Worm (Caenorhabditis elegans) whole organism, L3 larva: ENCODE data around the gene sulp-8.

Experiments used
- aly-2 ChIP-seq: fragments of 150-350 bp; optimal IDR thresholded peaks from 2 replicates; lab custom pipeline; 2014; ENCODE audit warnings: missing biosample characterization, missing genetic modification characterization
- ama-1 ChIP-seq: fragments of 150-350 bp; optimal IDR thresholded peaks from 2 replicates; lab custom pipeline; 2018
- ceh-16 ChIP-seq: sonication (generic microtip); optimal IDR thresholded peaks from 2 replicates; lab custom pipeline; 2017; ENCODE audit warnings: missing biosample characterization, missing genetic modification characterization
- ceh-28 ChIP-seq: fragments of 150-350 bp; optimal IDR thresholded peaks from 2 replicates; lab custom pipeline; 2014; ENCODE audit warnings: missing biosample characterization, missing genetic modification reagents, missing genetic modification characterization
- ceh-9 ChIP-seq: sonication (generic microtip); optimal IDR thresholded peaks from 2 replicates; lab custom pipeline; 2018; ENCODE audit warnings: missing biosample characterization, missing genetic modification characterization
- daf-12 ChIP-seq: fragments of 150-350 bp; optimal IDR thresholded peaks from 2 replicates; lab custom pipeline; 2014; ENCODE audit warnings: missing biosample characterization, missing genetic modification reagents, missing genetic modification characterization
- egl-27 ChIP-seq: sonication (generic microtip); optimal IDR thresholded peaks from 4 replicates; lab custom pipeline; 2017; ENCODE audit warnings: missing biosample characterization, missing genetic modification reagents, missing genetic modification characterization
- elt-1 ChIP-seq: fragments of 150-350 bp; optimal IDR thresholded peaks from 2 replicates; lab custom pipeline; 2014; ENCODE audit warnings: missing biosample characterization, missing genetic modification characterization
- elt-2 ChIP-seq: sonication (generic microtip); optimal IDR thresholded peaks from 2 replicates; lab custom pipeline; 2016; ENCODE audit warnings: missing genetic modification reagents, mild to moderate bottlenecking, missing genetic modification characterization, missing compliant biosample characterization
- fkh-2 ChIP-seq: fragments of 150-350 bp; optimal IDR thresholded peaks from 2 replicates; lab custom pipeline; 2014; ENCODE audit warnings: missing biosample characterization, missing genetic modification reagents, missing genetic modification characterization
- fos-1 ChIP-seq: fragments of 150-350 bp; optimal IDR thresholded peaks from 2 replicates; lab custom pipeline; 2014; ENCODE audit warnings: missing biosample characterization, missing genetic modification characterization
- hmg-11 ChIP-seq: sonication (generic microtip); optimal IDR thresholded peaks from 2 replicates; lab custom pipeline; 2016; ENCODE audit warnings: missing genetic modification characterization, missing compliant biosample characterization
- jun-1 ChIP-seq: fragments of 150-350 bp; optimal IDR thresholded peaks from 2 replicates; lab custom pipeline; 2014; ENCODE audit warnings: missing biosample characterization, missing genetic modification reagents, missing genetic modification characterization
- lin-15B ChIP-seq: fragments of 150-350 bp; optimal IDR thresholded peaks from 2 replicates; lab custom pipeline; 2014; ENCODE audit warnings: missing biosample characterization, missing genetic modification characterization
- lin-39 ChIP-seq: fragments of 150-350 bp; optimal IDR thresholded peaks from 2 replicates; lab custom pipeline; 2018; ENCODE audit warnings: missing biosample characterization, missing genetic modification reagents, missing genetic modification characterization
- lsy-12 ChIP-seq: sonication (generic microtip); optimal IDR thresholded peaks from 2 replicates; lab custom pipeline; 2016; ENCODE audit warnings: mild to moderate bottlenecking, missing genetic modification characterization, missing compliant biosample characterization
- mdl-1 ChIP-seq: fragments of 150-350 bp; optimal IDR thresholded peaks from 2 replicates; lab custom pipeline; 2014; ENCODE audit warnings: missing biosample characterization, missing genetic modification characterization
- nhr-12 ChIP-seq: fragments of 150-350 bp; optimal IDR thresholded peaks from 2 replicates; lab custom pipeline; 2014; ENCODE audit warnings: missing biosample characterization, missing genetic modification characterization
- nhr-23 ChIP-seq: fragments of 150-350 bp; optimal IDR thresholded peaks from 2 replicates; lab custom pipeline; 2014; ENCODE audit warnings: missing biosample characterization, missing genetic modification reagents, missing genetic modification characterization
- nhr-237 ChIP-seq: fragments of 150-350 bp; optimal IDR thresholded peaks from 2 replicates; lab custom pipeline; 2014; ENCODE audit warnings: missing biosample characterization, missing genetic modification characterization
- nhr-25 ChIP-seq: sonication (generic microtip); optimal IDR thresholded peaks from 2 replicates; lab custom pipeline; 2017; ENCODE audit warnings: missing biosample characterization, missing genetic modification characterization
- nhr-43 ChIP-seq: sonication (generic microtip); optimal IDR thresholded peaks from 2 replicates; lab custom pipeline; 2016; ENCODE audit warnings: mild to moderate bottlenecking, missing genetic modification characterization, missing compliant biosample characterization; ENCODE audit not compliant: poor library complexity, severe bottlenecking
- nhr-67 ChIP-seq: fragments of 150-350 bp; optimal IDR thresholded peaks from 2 replicates; lab custom pipeline; 2014; ENCODE audit warnings: missing biosample characterization, missing genetic modification characterization
- nhr-76 ChIP-seq: fragments of 150-350 bp; sonication (generic microtip); optimal IDR thresholded peaks from 5 replicates; lab custom pipeline; 2014; ENCODE audit warnings: missing biosample characterization, missing genetic modification characterization
- pha-4 ChIP-seq: fragments of 150-350 bp; optimal IDR thresholded peaks from 2 replicates; lab custom pipeline; 2014; ENCODE audit warnings: missing biosample characterization, missing genetic modification reagents, missing genetic modification characterization
- pqm-1 ChIP-seq: fragments of 150-350 bp; optimal IDR thresholded peaks from 2 replicates; lab custom pipeline; 2017; ENCODE audit warnings: missing biosample characterization, missing genetic modification characterization, inconsistent platforms
- sea-2 ChIP-seq: fragments of 150-350 bp; sonication (generic microtip); optimal IDR thresholded peaks from 4 replicates; lab custom pipeline; 2014; ENCODE audit warnings: missing biosample characterization, missing genetic modification reagents, missing genetic modification characterization
- skn-1 ChIP-seq: fragments of 150-350 bp; optimal IDR thresholded peaks from 2 replicates; lab custom pipeline; 2014; ENCODE audit warnings: missing biosample characterization, missing genetic modification characterization
- snpc-4 ChIP-seq: fragments of 150-350 bp; optimal IDR thresholded peaks from 2 replicates; lab custom pipeline; 2014; ENCODE audit warnings: missing biosample characterization, missing genetic modification characterization
- unc-39 ChIP-seq: sonication (generic microtip); optimal IDR thresholded peaks from 4 replicates; lab custom pipeline; 2017; ENCODE audit warnings: missing biosample characterization, missing genetic modification characterization
- unc-62 ChIP-seq: fragments of 150-350 bp; sonication (generic microtip); optimal IDR thresholded peaks from 4 replicates; lab custom pipeline; 2014; ENCODE audit warnings: missing biosample characterization, missing genetic modification reagents, missing genetic modification characterization
- zag-1 ChIP-seq: fragments of 150-350 bp; optimal IDR thresholded peaks from 2 replicates; lab custom pipeline; 2014; ENCODE audit warnings: missing biosample characterization, missing genetic modification characterization
- ztf-4 ChIP-seq: fragments of 150-350 bp; optimal IDR thresholded peaks from 2 replicates; lab custom pipeline; 2014; ENCODE audit warnings: missing biosample characterization, missing genetic modification characterization

The sulp-8 gene

ce11 chrV:9630542-9630941 is 42.9 kb downstream of the sulp-8 start:
- no peak for TF ChIP-seq lin-15B (tag; lab: Kevin White, UChicago)
- TF ChIP-seq, all 47 proteins: peak for 0

ce11 chrV:9629643-9630042 is 43.8 kb downstream of the sulp-8 start, which contains the start of gene col-146:
col-146 (plus strand) TSS chrV:9629943.
- TF ChIP-seq nhr-25 (tag; lab: Kevin White, UChicago) (peak; percentile 26), ama-1 (lab: Kevin White, UChicago) (no peak)

DNA sequence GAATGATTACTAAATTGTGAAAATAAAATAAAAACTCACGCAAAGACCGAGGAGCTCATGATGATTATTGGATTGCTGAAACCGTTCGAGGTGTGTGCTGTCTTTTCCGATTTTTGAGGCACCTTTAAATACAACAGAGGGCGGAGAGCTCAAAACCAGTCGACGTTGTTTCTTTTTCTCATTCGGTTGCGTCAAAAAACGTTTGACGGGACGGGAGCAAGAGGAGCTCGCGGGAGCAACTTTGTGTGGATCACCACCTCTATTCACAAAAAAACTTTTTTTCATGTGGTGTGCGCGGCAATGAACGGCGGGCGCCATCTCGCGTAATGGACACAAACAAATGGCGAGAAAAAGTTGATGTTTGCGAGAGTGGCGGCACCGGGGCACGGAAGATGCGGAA is 44.4 kb downstream of the sulp-8 start, which contains the start of gene idpc-3:
TSS of gene idpc-3 (minus strand) at position 101 of the 400 bp plus-strand sequence.
- TF ChIP-seq nhr-43 (tag; lab: Kevin White, UChicago) (no peak), ceh-9 (tag; lab: Kevin White, UChicago) (no peak), sea-2 (GFP tag; lab: Kevin White, UChicago) (no peak), fos-1 (tag; lab: Kevin White, UChicago) (no peak), mdl-1 (tag; lab: Kevin White, UChicago) (no peak), elt-1 (no peak), skn-1 (no peak), nhr-237 (tag; lab: Kevin White, UChicago) (no peak), nhr-67 (no peak), aly-2 (tag; lab: Kevin White, UChicago) (no peak), pqm-1 (tag; lab: Kevin White, UChicago) (no peak), unc-39 (tag; lab: Kevin White, UChicago) (no peak), jun-1 (tag; lab: Kevin White, UChicago) (no peak), unc-62 (GFP tag; lab: Kevin White, UChicago) (no peak), lsy-12 (no peak), ztf-4 (tag; lab: Kevin White, UChicago) (no peak), nhr-76 (tag; lab: Kevin White, UChicago) (no peak), fkh-2 (no peak)

ce11 chrV:9628603-9629002 is 44.9 kb downstream of the sulp-8 start:
- no peak for TF ChIP-seq lin-39 (tag; lab: Kevin White, UChicago)
- no peak for TF ChIP-seq ztf-4 (tag; lab: Kevin White, UChicago)
- TF ChIP-seq elt-2 (tag; lab: Kevin White, UChicago): no peak
- TF ChIP-seq elt-1: no peak
- TF ChIP-seq, all 47 proteins: peak for 0

DNA sequence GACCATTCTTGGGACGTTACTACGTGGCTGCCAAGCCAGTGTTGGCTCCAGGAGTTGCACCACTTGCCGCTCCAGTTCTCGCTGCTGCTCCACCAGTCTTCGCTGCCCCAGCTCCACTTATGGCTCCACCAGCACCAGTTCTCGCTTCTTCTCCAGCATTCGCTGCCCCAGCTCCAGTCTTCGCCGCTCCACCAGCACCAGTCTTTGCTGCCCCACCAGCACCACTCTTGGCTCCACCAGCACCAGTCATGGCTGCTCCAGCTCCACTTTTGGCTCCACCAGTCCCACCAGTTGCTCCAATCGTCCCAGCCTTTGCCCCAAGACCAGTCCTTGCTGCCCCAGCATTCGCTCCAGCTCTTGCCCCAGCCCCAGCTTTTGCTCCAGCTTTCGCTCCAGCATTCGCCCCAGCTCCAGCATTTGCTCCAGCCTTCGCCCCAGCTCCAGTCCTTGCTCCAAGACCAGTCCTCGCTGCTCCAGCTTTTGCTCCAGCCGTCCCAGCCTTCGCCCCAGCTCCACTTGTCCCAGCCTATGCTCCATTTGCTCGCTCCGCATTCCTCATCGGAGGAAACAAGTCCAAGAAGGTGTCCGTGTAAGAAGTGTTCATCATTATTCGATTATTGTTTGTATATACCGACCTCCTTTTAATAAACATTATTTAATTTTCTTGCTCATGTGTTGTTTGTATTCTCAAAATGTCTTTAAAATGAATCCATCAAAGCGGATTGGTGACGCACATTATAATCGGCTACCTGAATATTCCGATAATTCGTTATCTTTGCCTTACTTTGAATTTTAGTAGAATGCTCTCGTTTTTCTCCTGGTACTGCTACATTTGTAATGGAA is 47.6 kb downstream of the sulp-8 start, which contains the start of gene T06E4.7:
TSS of gene T06E4.7 (plus strand) at position 793 of the 843 bp plus-strand sequence.
- no peak for TF ChIP-seq fos-1 (tag; lab: Kevin White, UChicago)
- no peak for TF ChIP-seq pha-4 (tag; lab: Kevin White, UChicago)
- no peak for TF ChIP-seq ceh-28 (tag; lab: Kevin White, UChicago)
- no peak for TF ChIP-seq mdl-1 (tag; lab: Kevin White, UChicago)

DNA sequence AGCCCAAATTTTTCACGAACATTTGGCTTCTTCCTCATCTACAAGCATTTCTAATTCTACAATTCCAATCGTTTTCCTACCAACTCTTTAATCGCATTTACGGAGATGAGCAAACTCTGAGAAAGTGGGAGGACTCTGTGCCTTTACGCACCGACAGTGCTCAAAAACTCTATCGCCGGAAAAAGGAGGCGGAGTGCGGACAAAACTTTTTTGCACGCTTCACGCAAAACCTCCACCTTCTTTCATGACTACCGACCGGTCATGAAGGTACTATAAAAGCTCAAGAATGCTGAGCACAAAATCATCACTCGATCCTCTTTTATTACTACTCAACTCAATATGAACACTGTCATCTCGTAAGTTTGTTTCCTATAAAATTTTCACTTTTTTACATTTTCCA is 48.3 kb downstream of the sulp-8 start, which contains the start of gene idpc-4:
TSS of gene idpc-4 (plus strand) at position 301 of the 400 bp plus-strand sequence.
- TF ChIP-seq nhr-237 (tag; lab: Kevin White, UChicago): no peak
- TF ChIP-seq, all 47 proteins: peak for 0

ce11 chrV:9622834-9623233 is 50.6 kb downstream of the sulp-8 start, which contains the start of gene idpc-5:
idpc-5 (minus strand) TSS chrV:9622934.
- TF ChIP-seq egl-27 (tag; lab: Kevin White, UChicago) (no peak), lin-39 (tag; lab: Kevin White, UChicago) (no peak), hmg-11 (no peak), ztf-4 (tag; lab: Kevin White, UChicago) (no peak), snpc-4 (tag; lab: Kevin White, UChicago) (no peak), zag-1 (tag; lab: Kevin White, UChicago) (no peak), skn-1 (no peak), ceh-16 (tag; lab: Kevin White, UChicago) (no peak), lsy-12 (no peak), unc-39 (tag; lab: Kevin White, UChicago) (no peak), nhr-67 (no peak), sea-2 (GFP tag; lab: Kevin White, UChicago) (no peak), elt-1 (no peak), nhr-23 (tag; lab: Kevin White, UChicago) (no peak), nhr-12 (tag; lab: Kevin White, UChicago) (no peak), nhr-25 (tag; lab: Kevin White, UChicago) (no peak), lin-15B (tag; lab: Kevin White, UChicago) (no peak), unc-62 (GFP tag; lab: Kevin White, UChicago) (no peak), mdl-1 (tag; lab: Kevin White, UChicago) (no peak), daf-12 (tag; lab: Kevin White, UChicago) (no peak)
- TF ChIP-seq, all 47 proteins: peak for 0
